Worm (Caenorhabditis elegans) whole organism, L3 larva: Measurements from ENCODE around the gene idh-2.

Source experiments
- egl-5 ChIP-seq: fragments of 150-350 bp; optimal IDR thresholded peaks from 2 replicates; lab custom pipeline; 2017; ENCODE audit warnings: missing biosample characterization, missing genetic modification reagents, missing genetic modification characterization, inconsistent platforms
- lin-15B ChIP-seq: fragments of 150-350 bp; optimal IDR thresholded peaks from 2 replicates; lab custom pipeline; 2014; ENCODE audit warnings: missing biosample characterization, missing genetic modification characterization
- nfya-1 ChIP-seq: sonication (generic microtip); optimal IDR thresholded peaks from 2 replicates; lab custom pipeline; 2017; ENCODE audit warnings: missing genetic modification characterization, mild to moderate bottlenecking, missing compliant biosample characterization, antibody characterized with exemption, moderate library complexity; ENCODE audit not compliant: insufficient read depth
- nhr-237 ChIP-seq: fragments of 150-350 bp; optimal IDR thresholded peaks from 2 replicates; lab custom pipeline; 2014; ENCODE audit warnings: missing biosample characterization, missing genetic modification characterization
- nhr-77 ChIP-seq: fragments of 150-350 bp; optimal IDR thresholded peaks from 2 replicates; lab custom pipeline; 2014; ENCODE audit warnings: missing biosample characterization, missing genetic modification characterization
- pha-4 ChIP-seq: fragments of 150-350 bp; optimal IDR thresholded peaks from 2 replicates; lab custom pipeline; 2014; ENCODE audit warnings: missing biosample characterization, missing genetic modification reagents, missing genetic modification characterization
- skn-1 ChIP-seq: fragments of 150-350 bp; optimal IDR thresholded peaks from 2 replicates; lab custom pipeline; 2014; ENCODE audit warnings: missing biosample characterization, missing genetic modification characterization
- snpc-4 ChIP-seq: fragments of 150-350 bp; optimal IDR thresholded peaks from 2 replicates; lab custom pipeline; 2014; ENCODE audit warnings: missing biosample characterization, missing genetic modification characterization
- tbx-2 ChIP-seq: sonication (generic microtip); optimal IDR thresholded peaks from 2 replicates; lab custom pipeline; 2016; ENCODE audit warnings: mild to moderate bottlenecking, missing genetic modification characterization, missing compliant biosample characterization
- unc-39 ChIP-seq: sonication (generic microtip); optimal IDR thresholded peaks from 4 replicates; lab custom pipeline; 2017; ENCODE audit warnings: missing biosample characterization, missing genetic modification characterization
- ztf-4 ChIP-seq: fragments of 150-350 bp; optimal IDR thresholded peaks from 2 replicates; lab custom pipeline; 2014; ENCODE audit warnings: missing biosample characterization, missing genetic modification characterization

DNA sequence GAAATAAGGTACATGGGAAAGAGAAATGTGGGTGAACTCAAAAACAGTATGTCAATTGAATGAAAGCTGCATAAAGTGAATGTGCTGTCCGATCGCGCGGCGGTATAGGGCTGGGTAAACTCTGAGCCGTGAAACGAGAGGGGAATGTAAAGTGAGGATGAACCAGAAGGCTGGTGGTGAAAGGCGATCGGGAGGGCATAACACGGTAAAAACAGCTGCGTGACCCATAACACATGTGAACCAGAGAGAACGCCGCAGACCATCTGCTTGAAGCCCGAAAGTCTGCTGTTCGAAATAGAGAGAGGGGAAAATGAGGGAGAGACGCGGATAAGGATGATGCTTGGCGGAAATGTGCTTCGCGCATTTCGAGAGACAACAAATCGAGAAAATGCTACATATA is 5.4 kb upstream of the idh-2 start:
- TF ChIP-seq skn-1 (tag; lab: Kevin White, UChicago) = no peak
- no peak for TF ChIP-seq nfya-1 (tag; lab: Kevin White, UChicago)
- no peak for TF ChIP-seq pha-4 (tag; lab: Kevin White, UChicago)
- no peak for TF ChIP-seq tbx-2 (tag; lab: Kevin White, UChicago)
- TF ChIP-seq lin-15B (tag; lab: Kevin White, UChicago) = no peak
- no peak for TF ChIP-seq nhr-77 (tag; lab: Kevin White, UChicago)
- no peak for TF ChIP-seq nhr-237
- no peak for TF ChIP-seq egl-5 (tag; lab: Kevin White, UChicago)
- no peak for TF ChIP-seq ztf-4 (tag; lab: Kevin White, UChicago)
- no peak for TF ChIP-seq unc-39 (tag; lab: Kevin White, UChicago)
- no peak for TF ChIP-seq snpc-4 (tag; lab: Kevin White, UChicago)
